Worm (Caenorhabditis elegans) whole organism, L3 larva: ENCODE data around the gene ZK1098.12.

Experiments
- R02D3.7 ChIP-seq: fragments of 150-350 bp; optimal IDR thresholded peaks from 2 replicates; lab custom pipeline; 2014; ENCODE audit warnings: missing biosample characterization, missing genetic modification characterization
- ZK546.5 ChIP-seq: sonication (generic microtip); optimal IDR thresholded peaks from 2 replicates; lab custom pipeline; 2017; ENCODE audit warnings: missing biosample characterization, missing genetic modification characterization
- aly-2 ChIP-seq: fragments of 150-350 bp; optimal IDR thresholded peaks from 2 replicates; lab custom pipeline; 2014; ENCODE audit warnings: missing biosample characterization, missing genetic modification characterization
- ama-1 ChIP-seq: fragments of 150-350 bp; optimal IDR thresholded peaks from 2 replicates; lab custom pipeline; 2018
- ceh-16 ChIP-seq: sonication (generic microtip); optimal IDR thresholded peaks from 2 replicates; lab custom pipeline; 2017; ENCODE audit warnings: missing biosample characterization, missing genetic modification characterization
- ceh-82 ChIP-seq: fragments of 150-350 bp; optimal IDR thresholded peaks from 2 replicates; lab custom pipeline; 2014; ENCODE audit warnings: missing biosample characterization, missing genetic modification characterization
- ceh-9 ChIP-seq: sonication (generic microtip); optimal IDR thresholded peaks from 2 replicates; lab custom pipeline; 2018; ENCODE audit warnings: missing biosample characterization, missing genetic modification characterization
- egl-27 ChIP-seq: sonication (generic microtip); optimal IDR thresholded peaks from 4 replicates; lab custom pipeline; 2017; ENCODE audit warnings: missing biosample characterization, missing genetic modification reagents, missing genetic modification characterization
- egl-5 ChIP-seq: fragments of 150-350 bp; optimal IDR thresholded peaks from 2 replicates; lab custom pipeline; 2017; ENCODE audit warnings: missing biosample characterization, missing genetic modification reagents, missing genetic modification characterization, inconsistent platforms
- elt-2 ChIP-seq: sonication (generic microtip); optimal IDR thresholded peaks from 2 replicates; lab custom pipeline; 2016; ENCODE audit warnings: missing genetic modification reagents, mild to moderate bottlenecking, missing genetic modification characterization, missing compliant biosample characterization
- elt-3 ChIP-seq, 3 experiments: fragments of 150-350 bp in 1 of 3; sonication (generic microtip) in 2 of 3; optimal IDR thresholded peaks; 2 replicates in 2 of 3; 4 replicates in 1 of 3; lab custom pipeline; 2014 to 2017; ENCODE audit warnings: missing biosample characterization in 3 of 3, missing genetic modification characterization in 3 of 3
- eor-1 ChIP-seq, 2 experiments: fragments of 150-350 bp; optimal IDR thresholded peaks; 2 replicates each; lab custom pipeline; 2014 to 2018; ENCODE audit warnings: missing biosample characterization in 2 of 2, missing genetic modification characterization in 2 of 2
- fkh-10 ChIP-seq: sonication (generic microtip); optimal IDR thresholded peaks from 2 replicates; lab custom pipeline; 2017; ENCODE audit warnings: missing biosample characterization, missing genetic modification reagents, missing genetic modification characterization
- fkh-2 ChIP-seq: fragments of 150-350 bp; optimal IDR thresholded peaks from 2 replicates; lab custom pipeline; 2014; ENCODE audit warnings: missing biosample characterization, missing genetic modification reagents, missing genetic modification characterization
- hmg-11 ChIP-seq: sonication (generic microtip); optimal IDR thresholded peaks from 2 replicates; lab custom pipeline; 2016; ENCODE audit warnings: missing genetic modification characterization, missing compliant biosample characterization
- jun-1 ChIP-seq: fragments of 150-350 bp; optimal IDR thresholded peaks from 2 replicates; lab custom pipeline; 2014; ENCODE audit warnings: missing biosample characterization, missing genetic modification reagents, missing genetic modification characterization
- lin-15B ChIP-seq: fragments of 150-350 bp; optimal IDR thresholded peaks from 2 replicates; lab custom pipeline; 2014; ENCODE audit warnings: missing biosample characterization, missing genetic modification characterization
- lin-39 ChIP-seq: fragments of 150-350 bp; optimal IDR thresholded peaks from 2 replicates; lab custom pipeline; 2018; ENCODE audit warnings: missing biosample characterization, missing genetic modification reagents, missing genetic modification characterization
- lsy-12 ChIP-seq: sonication (generic microtip); optimal IDR thresholded peaks from 2 replicates; lab custom pipeline; 2016; ENCODE audit warnings: mild to moderate bottlenecking, missing genetic modification characterization, missing compliant biosample characterization
- mdl-1 ChIP-seq: fragments of 150-350 bp; optimal IDR thresholded peaks from 2 replicates; lab custom pipeline; 2014; ENCODE audit warnings: missing biosample characterization, missing genetic modification characterization
- nfya-1 ChIP-seq: sonication (generic microtip); optimal IDR thresholded peaks from 2 replicates; lab custom pipeline; 2017; ENCODE audit warnings: missing genetic modification characterization, mild to moderate bottlenecking, missing compliant biosample characterization, antibody characterized with exemption, moderate library complexity; ENCODE audit not compliant: insufficient read depth
- nhr-11 ChIP-seq: fragments of 150-350 bp; optimal IDR thresholded peaks from 2 replicates; lab custom pipeline; 2014; ENCODE audit warnings: missing biosample characterization, missing genetic modification characterization
- nhr-23 ChIP-seq: fragments of 150-350 bp; optimal IDR thresholded peaks from 2 replicates; lab custom pipeline; 2014; ENCODE audit warnings: missing biosample characterization, missing genetic modification reagents, missing genetic modification characterization
- nhr-237 ChIP-seq: fragments of 150-350 bp; optimal IDR thresholded peaks from 2 replicates; lab custom pipeline; 2014; ENCODE audit warnings: missing biosample characterization, missing genetic modification characterization
- nhr-25 ChIP-seq: sonication (generic microtip); optimal IDR thresholded peaks from 2 replicates; lab custom pipeline; 2017; ENCODE audit warnings: missing biosample characterization, missing genetic modification characterization
- nhr-43 ChIP-seq: sonication (generic microtip); optimal IDR thresholded peaks from 2 replicates; lab custom pipeline; 2016; ENCODE audit warnings: mild to moderate bottlenecking, missing genetic modification characterization, missing compliant biosample characterization; ENCODE audit not compliant: poor library complexity, severe bottlenecking
- nhr-67 ChIP-seq: fragments of 150-350 bp; optimal IDR thresholded peaks from 2 replicates; lab custom pipeline; 2014; ENCODE audit warnings: missing biosample characterization, missing genetic modification characterization
- nhr-77 ChIP-seq: fragments of 150-350 bp; optimal IDR thresholded peaks from 2 replicates; lab custom pipeline; 2014; ENCODE audit warnings: missing biosample characterization, missing genetic modification characterization
- pqm-1 ChIP-seq: fragments of 150-350 bp; optimal IDR thresholded peaks from 2 replicates; lab custom pipeline; 2017; ENCODE audit warnings: missing biosample characterization, missing genetic modification characterization, inconsistent platforms
- sea-2 ChIP-seq: fragments of 150-350 bp; sonication (generic microtip); optimal IDR thresholded peaks from 4 replicates; lab custom pipeline; 2014; ENCODE audit warnings: missing biosample characterization, missing genetic modification reagents, missing genetic modification characterization
- skn-1 ChIP-seq: fragments of 150-350 bp; optimal IDR thresholded peaks from 2 replicates; lab custom pipeline; 2014; ENCODE audit warnings: missing biosample characterization, missing genetic modification characterization
- unc-39 ChIP-seq: sonication (generic microtip); optimal IDR thresholded peaks from 4 replicates; lab custom pipeline; 2017; ENCODE audit warnings: missing biosample characterization, missing genetic modification characterization
- unc-62 ChIP-seq: fragments of 150-350 bp; sonication (generic microtip); optimal IDR thresholded peaks from 4 replicates; lab custom pipeline; 2014; ENCODE audit warnings: missing biosample characterization, missing genetic modification reagents, missing genetic modification characterization
- ztf-4 ChIP-seq: fragments of 150-350 bp; optimal IDR thresholded peaks from 2 replicates; lab custom pipeline; 2014; ENCODE audit warnings: missing biosample characterization, missing genetic modification characterization

ZK1098.12 gene

ce11 chrIII:9564410-9564809, 19.5 kb downstream of the ZK1098.12 start, which contains the start of gene C48B4.10:
C48B4.10 (minus strand) TSS chrIII:9564510.
- no peak for TF ChIP-seq nfya-1
- no peak for TF ChIP-seq nhr-11 (tag; lab: Kevin White, UChicago)
- no peak for TF ChIP-seq unc-39 (tag; lab: Kevin White, UChicago)
- TF ChIP-seq ceh-16 (tag; lab: Kevin White, UChicago), result no peak
- no peak for TF ChIP-seq lin-39 (tag; lab: Kevin White, UChicago)
- TF ChIP-seq nhr-237, result no peak
- TF ChIP-seq sea-2, result no peak
- TF ChIP-seq ZK546.5 (tag; lab: Kevin White, UChicago), result no peak
- TF ChIP-seq egl-5 (tag; lab: Kevin White, UChicago), result no peak
- TF ChIP-seq lsy-12, result no peak
- no peak for TF ChIP-seq hmg-11
- TF ChIP-seq ama-1, result no peak
- TF ChIP-seq fkh-2 (tag; lab: Kevin White, UChicago), result no peak
- TF ChIP-seq nhr-43 (tag; lab: Kevin White, UChicago), result no peak
- no peak for TF ChIP-seq fkh-10 (GFP tag; lab: Kevin White, UChicago)
- TF ChIP-seq nhr-23 (tag; lab: Kevin White, UChicago), result no peak
- TF ChIP-seq nhr-67, result no peak
- no peak for TF ChIP-seq jun-1 (tag; lab: Kevin White, UChicago)
- TF ChIP-seq, all 47 proteins: peak for 0

ce11 chrIII:9565973-9566372, 21.1 kb downstream of the ZK1098.12 start, which contains the start of gene C48B4.11:
C48B4.11 (minus strand) TSS chrIII:9566115.
- TF ChIP-seq nhr-237 (no peak), nhr-23 (tag; lab: Kevin White, UChicago) (no peak), aly-2 (tag; lab: Kevin White, UChicago) (no peak), fkh-10 (GFP tag; lab: Kevin White, UChicago) (no peak), sea-2 (no peak), nhr-77 (tag; lab: Kevin White, UChicago) (no peak), ZK546.5 (tag; lab: Kevin White, UChicago) (no peak), nhr-11 (tag; lab: Kevin White, UChicago) (no peak), elt-2 (tag; lab: Kevin White, UChicago) (no peak), lin-39 (tag; lab: Kevin White, UChicago) (no peak), fkh-2 (tag; lab: Kevin White, UChicago) (no peak), ceh-9 (tag; lab: Kevin White, UChicago) (no peak), eor-1 (tag; optimal IDR thresholded peaks at IDR 0.05; lab: Kevin White, UChicago) (no peak), skn-1 (no peak), lin-15B (tag; lab: Kevin White, UChicago) (no peak), nhr-43 (tag; lab: Kevin White, UChicago) (no peak), nhr-67 (no peak), R02D3.7 (no peak)

ce11 chrIII:9568451-9568850, 23.5 kb downstream of the ZK1098.12 start, which contains the start of gene C48B4.13:
C48B4.13 (plus strand) TSS chrIII:9568751.
- TF ChIP-seq R02D3.7, result no peak
- TF ChIP-seq unc-39 (tag; lab: Kevin White, UChicago), result no peak
- TF ChIP-seq ceh-82 (tag; lab: Kevin White, UChicago), result no peak
- no peak for TF ChIP-seq nhr-43 (tag; lab: Kevin White, UChicago)
- no peak for TF ChIP-seq ztf-4 (tag; lab: Kevin White, UChicago)
- TF ChIP-seq unc-62 (GFP tag; lab: Kevin White, UChicago), result no peak
- no peak for TF ChIP-seq egl-5 (tag; lab: Kevin White, UChicago)
- no peak for TF ChIP-seq pqm-1 (tag; lab: Kevin White, UChicago)
- TF ChIP-seq nhr-25, result no peak
- TF ChIP-seq nhr-77 (tag; lab: Kevin White, UChicago), result no peak
- no peak for TF ChIP-seq elt-3 (tag; optimal IDR thresholded peaks at IDR 0.05; lab: Kevin White, UChicago)

- TF ChIP-seq egl-27 (tag; lab: Kevin White, UChicago) (no peak), unc-39 (tag; lab: Kevin White, UChicago) (no peak), nfya-1 (peak; percentile 100), mdl-1 (tag; lab: Kevin White, UChicago) (no peak), jun-1 (tag; lab: Kevin White, UChicago) (no peak), lin-15B (tag; lab: Kevin White, UChicago) (peak; percentile 45)
These were observed 25.9 kb downstream of the ZK1098.12 start for ce11 chrIII:9570869-9571268.
